Worm (Caenorhabditis elegans) whole organism, L4/young adult: Measurements from ENCODE around the gene ptp-2.

Experiments used
- W03F9.2 ChIP-seq: fragments of 150-350 bp; optimal IDR thresholded peaks from 2 replicates; lab custom pipeline; 2014; ENCODE audit warnings: missing biosample characterization, missing genetic modification characterization
- dao-5 ChIP-seq: sonication (generic microtip); optimal IDR thresholded peaks from 2 replicates; lab custom pipeline; 2016; ENCODE audit warnings: missing genotype, missing genetic modification characterization, moderate library complexity, missing compliant biosample characterization
- him-1 ChIP-seq: sonication (generic microtip); optimal IDR thresholded peaks from 2 replicates; lab custom pipeline; 2016; ENCODE audit warnings: missing genotype, missing genetic modification reagents, missing genetic modification characterization, missing compliant biosample characterization

ce11 chrII:5892813-5893212 lies 25.6 kb upstream of the ptp-2 start:
- TF ChIP-seq him-1 (no peak), W03F9.2 (tag; lab: Kevin White, UChicago) (no peak), dao-5 (no peak)
